Worm (Caenorhabditis elegans) whole organism, midembryonic: ENCODE results near the gene pcdr-1.

Source experiments
- T22C8.4 ChIP-seq: fragments of 200-800 bp; sonication (Bioruptor generic); IDR thresholded peaks from 2 replicates; pipeline ENCODE4 v1.3.6; 2022; ENCODE audit warnings: missing genetic modification characterization, missing compliant biosample characterization
- cog-1 ChIP-seq: sonication (generic microtip); optimal IDR thresholded peaks from 2 replicates; lab custom pipeline; 2016; ENCODE audit warnings: missing genetic modification characterization, missing compliant biosample characterization
- flt-1 ChIP-seq: fragments of 200-800 bp; sonication (Bioruptor generic); IDR thresholded peaks from 2 replicates; pipeline ENCODE4 v1.3.6; 2022; ENCODE audit warnings: missing genetic modification characterization, missing compliant biosample characterization
- klf-2 ChIP-seq: fragments of 200-800 bp; sonication (Bioruptor generic); conservative IDR thresholded peaks from 2 replicates; pipeline ENCODE4 v1.3.6; 2022; ENCODE audit warnings: missing genetic modification reagents, missing genetic modification characterization, missing compliant biosample characterization
- med-1 ChIP-seq: sonication (generic microtip); optimal IDR thresholded peaks from 2 replicates; lab custom pipeline; 2017; ENCODE audit warnings: missing genetic modification characterization, mild to moderate bottlenecking, missing compliant biosample characterization, antibody characterized with exemption, missing genetic modification reagents; ENCODE audit not compliant: insufficient read depth
- ref-1 ChIP-seq: fragments of 200-800 bp; sonication (Bioruptor generic); conservative IDR thresholded peaks from 2 replicates; pipeline ENCODE4 v1.3.6; 2022; ENCODE audit warnings: missing genetic modification reagents, missing genetic modification characterization, missing compliant biosample characterization
- tab-1 ChIP-seq: fragments of 200-800 bp; sonication (Bioruptor generic); IDR thresholded peaks from 2 replicates; pipeline ENCODE4 v1.3.6; 2022; ENCODE audit warnings: missing genetic modification characterization, missing compliant biosample characterization
- ztf-23 ChIP-seq: fragments of 200-800 bp; sonication (Bioruptor generic); IDR thresholded peaks from 2 replicates; pipeline ENCODE4 v1.3.6; 2022; ENCODE audit warnings: missing genetic modification reagents, missing genetic modification characterization, missing compliant biosample characterization

ce11 chrX:15718325-15718724 is 51.8 kb downstream of the pcdr-1 start, which contains the start of gene ZK662.6:
- no peak for TF ChIP-seq ref-1 (GFP tag; lab: Robert Waterston, UW)
- no peak for TF ChIP-seq T22C8.4 (GFP tag; lab: Robert Waterston, UW)
- TF ChIP-seq flt-1 (GFP tag; lab: Robert Waterston, UW): no peak
- TF ChIP-seq cog-1 (tag; lab: Kevin White, UChicago): no peak
- TF ChIP-seq tab-1 (GFP tag; lab: Robert Waterston, UW): no peak
- no peak for TF ChIP-seq ztf-23
- no peak for TF ChIP-seq med-1 (GFP tag; lab: Kevin White, UChicago)
- no peak for TF ChIP-seq klf-2
